Fruit fly (Drosophila melanogaster): ENCODE data around the gene CG32695.

Gene CG32695

dm6 chrX:9878125-9878524 is 4.3 kb upstream of the CG32695 start, which contains the start of gene CG1468:
TSS of gene CG1468 (plus strand) at chrX:9878422.
- TF ChIP-seq Myc (optimal IDR thresholded peaks at IDR 0.05) = no peak

dm6 chrX:9877240-9877639 is 3.4 kb upstream of the CG32695 start:
- TF ChIP-seq psq (optimal IDR thresholded peaks at IDR 0.05) = no peak
- TF ChIP-seq Myc (optimal IDR thresholded peaks at IDR 0.05) = no peak
- TF ChIP-seq Sin3A (optimal IDR thresholded peaks at IDR 0.05) = no peak
- TF ChIP-seq h (optimal IDR thresholded peaks at IDR 0.05) = no peak
- no peak for TF ChIP-seq ttk (optimal IDR thresholded peaks at IDR 0.05)
- TF ChIP-seq insv (optimal IDR thresholded peaks at IDR 0.05) = no peak

dm6 chrX:9875948-9876853 is 2.3 kb upstream of the CG32695 start, which contains the start of gene CG15247:
TSS of gene CG15247 (minus strand) at chrX:9876672.
- no peak for TF ChIP-seq ttk (optimal IDR thresholded peaks at IDR 0.05)
- no peak for TF ChIP-seq psq (optimal IDR thresholded peaks at IDR 0.05)
- no peak for TF ChIP-seq Myc (optimal IDR thresholded peaks at IDR 0.05)
- TF ChIP-seq Sin3A (optimal IDR thresholded peaks at IDR 0.05) = no peak
- no peak for TF ChIP-seq h (optimal IDR thresholded peaks at IDR 0.05)
- no peak for TF ChIP-seq insv (optimal IDR thresholded peaks at IDR 0.05)

dm6 chrX:9871632-9872031 is 2.2 kb downstream of the CG32695 start, which contains the start of gene CG45061:
TSS of gene CG45061 (minus strand) at chrX:9871702.
- TF ChIP-seq h (optimal IDR thresholded peaks at IDR 0.05) = no peak
- no peak for TF ChIP-seq Sin3A (optimal IDR thresholded peaks at IDR 0.05)
- no peak for TF ChIP-seq psq (optimal IDR thresholded peaks at IDR 0.05)
- no peak for TF ChIP-seq ttk (optimal IDR thresholded peaks at IDR 0.05)
- TF ChIP-seq Myc (optimal IDR thresholded peaks at IDR 0.05) = no peak
- TF ChIP-seq insv (optimal IDR thresholded peaks at IDR 0.05) = no peak

DNA sequence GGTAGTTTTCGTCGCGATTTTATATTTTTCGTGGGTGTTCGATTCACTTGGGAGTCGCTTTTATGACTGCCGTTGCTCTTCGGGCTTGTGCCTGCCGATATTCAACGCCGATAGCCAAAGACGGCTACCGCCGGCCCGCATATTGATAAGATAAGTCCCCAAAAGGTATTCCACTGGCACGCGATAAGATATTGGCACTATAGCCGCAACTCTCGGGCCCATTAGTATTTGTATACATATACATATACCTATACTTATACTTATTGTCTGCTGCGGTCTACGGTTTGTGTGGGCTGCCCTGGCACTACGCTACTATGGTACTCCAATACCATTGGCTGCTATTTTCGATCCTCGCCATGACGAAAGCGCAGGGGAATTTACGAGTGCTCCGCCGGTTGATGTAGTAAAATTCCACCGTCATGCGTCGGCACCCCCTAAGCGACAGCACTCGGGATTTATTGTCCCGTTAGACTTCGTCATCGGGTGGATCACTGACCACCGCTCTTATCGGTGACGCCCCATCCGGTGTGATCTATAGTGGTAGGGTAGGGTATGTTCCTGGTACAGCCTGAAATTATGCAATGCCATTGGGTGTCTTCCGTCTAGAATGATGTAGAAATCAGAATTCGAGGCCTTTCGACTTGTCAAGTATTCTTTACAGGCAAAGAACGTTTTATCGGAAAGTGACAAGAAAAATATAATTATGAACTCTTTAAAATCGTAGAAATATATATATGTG is 5.2 kb downstream of the CG32695 start, which contains the start of gene CG45060:
TSS of gene CG45060 (minus strand) at position 59 of the 739 bp plus-strand sequence.
- TF ChIP-seq psq (optimal IDR thresholded peaks at IDR 0.05) (no peak), insv (optimal IDR thresholded peaks at IDR 0.05) (no peak), ttk (optimal IDR thresholded peaks at IDR 0.05) (no peak), Myc (optimal IDR thresholded peaks at IDR 0.05) (no peak), Sin3A (optimal IDR thresholded peaks at IDR 0.05) (no peak), h (optimal IDR thresholded peaks at IDR 0.05) (no peak)

dm6 chrX:9864882-9865281 is 9.0 kb downstream of the CG32695 start, which contains the start of gene Ser7:
TSS of gene Ser7 (plus strand) at chrX:9865233.
- TF ChIP-seq Sin3A (optimal IDR thresholded peaks at IDR 0.05) (no peak), ttk (optimal IDR thresholded peaks at IDR 0.05) (no peak), insv (optimal IDR thresholded peaks at IDR 0.05) (no peak), psq (optimal IDR thresholded peaks at IDR 0.05) (no peak), Myc (optimal IDR thresholded peaks at IDR 0.05) (no peak), h (optimal IDR thresholded peaks at IDR 0.05) (no peak)

- TF ChIP-seq psq (optimal IDR thresholded peaks at IDR 0.05) (no peak), Sin3A (optimal IDR thresholded peaks at IDR 0.05) (no peak), ttk (optimal IDR thresholded peaks at IDR 0.05) (no peak), insv (optimal IDR thresholded peaks at IDR 0.05) (no peak), Myc (optimal IDR thresholded peaks at IDR 0.05) (no peak), h (optimal IDR thresholded peaks at IDR 0.05) (no peak)
Measured at dm6 chrX:9847529-9847928, 26.3 kb downstream of the CG32695 start.

DNA sequence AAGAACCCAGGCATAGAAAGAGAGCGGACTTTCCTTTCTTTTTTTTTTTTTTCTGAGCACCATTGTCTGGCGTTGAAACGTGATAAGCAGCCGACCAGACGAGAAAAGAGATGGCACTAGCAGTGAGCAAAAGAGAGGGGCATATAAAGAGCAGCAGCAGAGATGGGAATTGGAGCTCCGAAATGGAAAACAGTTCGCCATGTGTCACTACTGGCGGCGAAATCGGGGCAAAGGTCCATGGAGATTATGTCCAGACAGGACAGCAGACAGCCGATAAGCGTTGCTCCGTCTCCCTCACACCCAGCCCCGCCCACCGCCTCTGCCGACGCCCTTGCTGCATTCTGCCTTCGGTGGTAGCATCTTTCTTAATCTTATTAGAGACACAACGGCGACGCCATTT is 40.8 kb downstream of the CG32695 start:
- TF ChIP-seq insv (optimal IDR thresholded peaks at IDR 0.05) (no peak), Myc (optimal IDR thresholded peaks at IDR 0.05) (no peak), Sin3A (optimal IDR thresholded peaks at IDR 0.05) (no peak), h (optimal IDR thresholded peaks at IDR 0.05) (no peak)

- TF ChIP-seq h (optimal IDR thresholded peaks at IDR 0.05) = no peak
- no peak for TF ChIP-seq psq (optimal IDR thresholded peaks at IDR 0.05)
- no peak for TF ChIP-seq ttk (optimal IDR thresholded peaks at IDR 0.05)
- TF ChIP-seq Myc (optimal IDR thresholded peaks at IDR 0.05) = no peak
- TF ChIP-seq insv (optimal IDR thresholded peaks at IDR 0.05) = no peak
- no peak for TF ChIP-seq Sin3A (optimal IDR thresholded peaks at IDR 0.05)
Measured at dm6 chrX:9829896-9830295, 44.0 kb downstream of the CG32695 start.

Data from Kc167 (cell line).